Worm (Caenorhabditis elegans): Measurements from ENCODE around the gene R13A1.5.

R13A1.5 gene

DNA sequence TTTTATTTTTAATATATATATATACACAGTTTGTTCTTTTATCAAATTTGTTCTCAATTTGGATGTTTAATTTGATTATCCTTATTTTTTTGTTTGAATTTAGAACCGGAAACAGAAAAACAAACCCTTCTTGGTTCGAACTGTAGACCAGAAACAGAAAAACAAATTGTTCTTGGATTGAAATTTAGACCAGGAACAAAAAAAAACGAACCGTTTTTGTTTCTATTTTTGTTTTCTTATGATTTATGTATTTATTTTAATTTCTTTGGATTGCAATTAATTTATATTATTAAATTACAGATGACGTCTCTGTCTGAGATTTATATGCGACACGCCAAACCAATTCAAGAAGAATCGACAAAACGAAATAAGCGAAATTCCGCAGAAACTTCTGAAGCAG is 16.3 kb downstream of the R13A1.5 start, which contains the start of gene C42D4.19:
Gene C42D4.19, plus strand, starts transcription at position 301 of the 400 bp plus-strand sequence.
- TF ChIP-seq ztf-29 (GFP tag; IDR thresholded peaks at IDR 0.05) (no peak), cog-1 (tag; optimal IDR thresholded peaks at IDR 0.05) (no peak), med-1 (GFP tag; optimal IDR thresholded peaks at IDR 0.05; ENCODE audit: insufficient read depth) (no peak)

DNA sequence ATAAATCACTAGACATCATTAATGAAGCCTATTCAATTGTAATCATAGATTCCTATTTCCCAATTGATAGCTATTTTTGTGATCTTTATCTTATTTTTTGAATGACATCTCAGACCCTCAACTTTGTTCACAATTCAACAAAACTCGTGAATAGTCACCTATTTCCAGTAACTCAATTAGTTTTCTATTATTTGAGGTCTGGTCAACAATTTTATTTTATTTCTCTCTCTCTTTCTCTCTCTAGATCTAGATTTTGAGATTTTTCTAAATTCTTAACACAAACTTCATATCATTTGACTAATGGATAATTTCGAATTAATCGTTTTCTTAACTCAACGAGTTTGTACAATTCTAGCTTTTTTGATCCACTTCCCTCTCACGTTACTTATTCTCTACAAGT is 18.2 kb downstream of the R13A1.5 start, which contains the start of gene str-1:
Gene str-1, plus strand, starts transcription at position 301 of the 400 bp plus-strand sequence.
- no peak for TF ChIP-seq med-1 (GFP tag; optimal IDR thresholded peaks at IDR 0.05; ENCODE audit: insufficient read depth)
- no peak for TF ChIP-seq klf-2 (GFP tag; conservative IDR thresholded peaks at IDR 0.05)
- TF ChIP-seq tab-1 (GFP tag; IDR thresholded peaks at IDR 0.05) = no peak
- TF ChIP-seq flt-1 (GFP tag; IDR thresholded peaks at IDR 0.05) = no peak
- TF ChIP-seq ztf-29 (GFP tag; IDR thresholded peaks at IDR 0.05) = no peak
- no peak for TF ChIP-seq ref-1 (GFP tag; conservative IDR thresholded peaks at IDR 0.05)
- no peak for TF ChIP-seq ztf-23 (GFP tag; IDR thresholded peaks at IDR 0.05)
- TF ChIP-seq T22C8.4 (GFP tag; IDR thresholded peaks at IDR 0.05) = no peak
- TF ChIP-seq cog-1 (tag; optimal IDR thresholded peaks at IDR 0.05) = no peak

DNA sequence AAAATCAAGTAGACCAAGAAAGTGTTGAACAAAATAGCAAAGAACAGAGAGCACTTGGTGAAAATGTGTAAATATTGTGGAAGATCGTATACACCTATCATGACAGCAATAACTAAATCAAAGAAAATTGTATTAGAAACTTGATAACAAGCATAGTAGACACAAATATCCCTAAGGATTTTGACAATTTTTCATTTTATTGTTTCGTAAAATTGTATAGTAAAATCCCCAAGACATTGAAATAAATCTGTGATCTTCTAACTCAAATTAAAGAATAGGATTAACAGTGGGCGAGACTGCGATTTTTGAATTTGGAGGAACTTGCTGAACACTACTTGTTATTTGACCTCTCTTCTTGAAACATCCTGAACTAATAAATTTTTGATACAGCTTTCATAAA is 20.4 kb downstream of the R13A1.5 start, which contains the start of gene str-220:
Gene str-220, minus strand, starts transcription at position 101 of the 400 bp plus-strand sequence.
- TF ChIP-seq ztf-23 (GFP tag; IDR thresholded peaks at IDR 0.05) (no peak), med-1 (GFP tag; optimal IDR thresholded peaks at IDR 0.05; ENCODE audit: insufficient read depth) (no peak), ztf-29 (GFP tag; IDR thresholded peaks at IDR 0.05) (no peak), klf-2 (GFP tag; conservative IDR thresholded peaks at IDR 0.05) (no peak), tab-1 (GFP tag; IDR thresholded peaks at IDR 0.05) (no peak), cog-1 (tag; optimal IDR thresholded peaks at IDR 0.05) (no peak), flt-1 (GFP tag; IDR thresholded peaks at IDR 0.05) (no peak), T22C8.4 (GFP tag; IDR thresholded peaks at IDR 0.05) (no peak), ref-1 (GFP tag; conservative IDR thresholded peaks at IDR 0.05) (no peak)

DNA sequence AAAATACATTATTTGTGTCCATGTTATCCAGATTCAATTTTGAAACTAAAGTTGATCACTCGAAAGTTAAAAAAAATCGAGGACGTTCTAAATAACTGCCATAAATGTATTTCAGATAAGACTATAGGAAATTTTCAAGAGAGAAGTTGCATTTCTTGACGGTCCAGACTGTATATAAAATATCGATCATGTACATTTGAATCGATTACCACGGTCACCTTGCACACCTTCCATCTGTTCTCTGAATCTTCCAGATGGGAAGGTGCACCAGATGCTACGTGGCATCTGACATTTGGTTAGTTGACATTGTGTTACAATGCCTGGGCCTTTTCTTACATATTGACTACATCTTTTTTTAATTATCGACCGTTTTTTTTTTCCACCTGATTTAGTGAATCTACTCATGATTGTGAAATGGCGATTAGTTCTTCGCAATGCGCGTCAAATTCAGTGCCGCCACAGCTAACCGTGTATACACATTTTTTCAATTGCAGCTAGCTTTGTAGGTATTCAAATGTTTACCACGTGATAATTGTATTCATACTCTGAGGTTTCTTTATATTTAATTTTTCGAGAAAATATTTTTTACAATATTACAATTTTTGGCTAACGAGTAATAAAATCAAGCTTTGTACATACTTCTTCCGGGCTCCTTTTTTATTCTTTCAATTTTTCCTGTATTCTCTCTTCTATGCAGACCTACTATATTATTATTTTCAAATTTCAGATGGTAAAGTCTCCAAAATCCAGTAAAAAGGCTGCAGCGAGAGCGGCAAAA is 23.5 kb downstream of the R13A1.5 start, which contains the start of gene skr-16:
Gene skr-16, plus strand, starts transcription at position 728 of the 778 bp plus-strand sequence.
- TF ChIP-seq klf-2 (GFP tag; conservative IDR thresholded peaks at IDR 0.05) = no peak
- TF ChIP-seq med-1 (GFP tag; optimal IDR thresholded peaks at IDR 0.05; ENCODE audit: insufficient read depth) = no peak
- TF ChIP-seq ztf-29 (GFP tag; IDR thresholded peaks at IDR 0.05) = no peak
- TF ChIP-seq cog-1 (tag; optimal IDR thresholded peaks at IDR 0.05) = no peak
- no peak for TF ChIP-seq tab-1 (GFP tag; IDR thresholded peaks at IDR 0.05)
- TF ChIP-seq flt-1 (GFP tag; IDR thresholded peaks at IDR 0.05) = no peak

DNA sequence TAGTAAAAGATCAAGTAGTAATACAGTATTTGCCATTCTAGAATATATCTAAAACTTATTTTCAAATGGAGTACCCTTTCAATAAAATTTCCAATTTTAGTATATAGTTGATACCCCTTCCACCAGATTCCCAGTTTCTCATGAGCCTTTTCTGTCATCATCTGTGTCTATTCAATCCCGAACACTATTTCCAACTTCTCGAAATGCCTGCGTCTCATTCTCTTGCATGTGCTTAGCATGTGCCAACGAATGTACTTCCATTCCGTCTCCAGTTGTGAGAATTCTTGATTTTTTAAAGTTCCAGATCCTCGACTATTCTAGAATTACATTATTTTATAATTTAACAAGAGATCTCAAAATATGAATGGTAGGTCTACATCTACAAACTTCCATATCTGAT is 25.1 kb downstream of the R13A1.5 start, which contains the start of gene C42D4.18:
Gene C42D4.18, plus strand, starts transcription at position 231 of the 400 bp plus-strand sequence.
- TF ChIP-seq cog-1 (tag; optimal IDR thresholded peaks at IDR 0.05) (no peak), med-1 (GFP tag; optimal IDR thresholded peaks at IDR 0.05; ENCODE audit: insufficient read depth) (no peak), ref-1 (GFP tag; conservative IDR thresholded peaks at IDR 0.05) (no peak), ztf-29 (GFP tag; IDR thresholded peaks at IDR 0.05) (no peak), T22C8.4 (GFP tag; IDR thresholded peaks at IDR 0.05) (no peak), flt-1 (GFP tag; IDR thresholded peaks at IDR 0.05) (no peak), ztf-23 (GFP tag; IDR thresholded peaks at IDR 0.05) (no peak), klf-2 (GFP tag; conservative IDR thresholded peaks at IDR 0.05) (no peak), tab-1 (GFP tag; IDR thresholded peaks at IDR 0.05) (no peak)

DNA sequence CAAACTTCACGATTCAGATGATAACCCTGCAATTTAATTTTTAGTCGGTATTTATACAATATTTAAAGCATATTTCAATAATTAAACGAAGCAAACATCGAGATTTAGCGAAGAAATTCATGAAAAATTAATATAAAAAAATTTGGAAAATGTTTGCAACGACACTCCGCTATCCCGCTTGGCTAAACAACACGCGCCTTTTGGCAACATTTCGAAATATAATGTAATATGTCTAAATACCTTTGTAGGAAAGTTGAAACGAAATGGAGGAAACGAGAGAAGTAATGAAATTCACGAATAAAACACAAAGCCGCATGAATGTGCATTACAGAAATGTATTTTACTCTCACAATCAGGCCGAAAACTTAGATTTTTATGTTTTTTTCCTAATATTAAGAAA is 25.9 kb downstream of the R13A1.5 start, which contains the start of gene rpc-1:
Gene rpc-1, minus strand, starts transcription at position 26 of the 400 bp plus-strand sequence.
- TF ChIP-seq klf-2 (GFP tag; conservative IDR thresholded peaks at IDR 0.05) (no peak), T22C8.4 (GFP tag; IDR thresholded peaks at IDR 0.05) (no peak)

DNA sequence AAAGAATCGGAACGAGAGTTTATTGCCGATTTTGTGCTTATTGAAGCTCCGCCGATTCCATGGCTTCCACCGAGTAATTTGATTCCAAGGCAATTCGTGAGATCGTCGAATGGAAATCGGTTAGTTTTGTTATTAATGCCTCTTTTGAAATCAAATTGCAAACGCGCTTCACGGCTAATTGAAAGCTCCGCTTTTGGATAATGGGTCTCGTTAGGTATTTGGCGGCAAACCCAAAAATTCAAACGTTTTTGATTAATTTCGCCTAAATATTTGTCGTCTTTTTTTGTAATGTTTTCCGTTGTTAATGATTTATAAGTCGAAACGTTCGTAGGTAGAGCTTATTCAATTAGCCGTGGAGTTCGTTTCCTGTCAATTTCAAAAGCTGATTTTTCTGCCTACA is 32.1 kb downstream of the R13A1.5 start:
- TF ChIP-seq flt-1 (GFP tag; IDR thresholded peaks at IDR 0.05) (no peak), klf-2 (GFP tag; conservative IDR thresholded peaks at IDR 0.05) (no peak), T22C8.4 (GFP tag; IDR thresholded peaks at IDR 0.05) (no peak), ref-1 (GFP tag; conservative IDR thresholded peaks at IDR 0.05) (no peak), med-1 (GFP tag; optimal IDR thresholded peaks at IDR 0.05; ENCODE audit: insufficient read depth) (no peak), cog-1 (tag; optimal IDR thresholded peaks at IDR 0.05) (no peak), ztf-23 (GFP tag; IDR thresholded peaks at IDR 0.05) (no peak), tab-1 (GFP tag; IDR thresholded peaks at IDR 0.05) (no peak), ztf-29 (GFP tag; IDR thresholded peaks at IDR 0.05) (no peak)

DNA sequence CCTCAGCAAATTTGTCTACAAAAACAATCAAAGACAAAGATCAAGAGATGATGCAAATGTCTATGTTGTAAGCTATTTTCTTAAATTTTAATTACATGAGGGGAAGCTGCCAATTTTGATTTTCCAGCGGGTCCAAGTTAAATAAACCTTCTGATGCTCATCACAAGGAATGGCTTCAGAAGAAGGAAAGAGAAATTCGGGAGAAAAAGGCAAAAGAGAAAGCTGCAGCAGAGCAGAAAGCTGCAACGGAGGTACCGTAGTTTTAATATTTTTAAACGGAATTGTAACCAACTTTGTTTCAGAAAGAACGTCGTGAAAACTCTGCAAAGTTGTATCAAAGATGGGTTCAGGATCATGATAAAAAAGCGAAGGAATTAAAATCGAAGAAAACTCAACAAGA is 33.5 kb downstream of the R13A1.5 start:
- TF ChIP-seq tab-1 (GFP tag; IDR thresholded peaks at IDR 0.05) (no peak), T22C8.4 (GFP tag; IDR thresholded peaks at IDR 0.05) (no peak), ztf-23 (GFP tag; IDR thresholded peaks at IDR 0.05) (no peak), med-1 (GFP tag; optimal IDR thresholded peaks at IDR 0.05; ENCODE audit: insufficient read depth) (no peak), flt-1 (GFP tag; IDR thresholded peaks at IDR 0.05) (no peak), ref-1 (GFP tag; conservative IDR thresholded peaks at IDR 0.05) (no peak), ztf-29 (GFP tag; IDR thresholded peaks at IDR 0.05) (no peak)

DNA sequence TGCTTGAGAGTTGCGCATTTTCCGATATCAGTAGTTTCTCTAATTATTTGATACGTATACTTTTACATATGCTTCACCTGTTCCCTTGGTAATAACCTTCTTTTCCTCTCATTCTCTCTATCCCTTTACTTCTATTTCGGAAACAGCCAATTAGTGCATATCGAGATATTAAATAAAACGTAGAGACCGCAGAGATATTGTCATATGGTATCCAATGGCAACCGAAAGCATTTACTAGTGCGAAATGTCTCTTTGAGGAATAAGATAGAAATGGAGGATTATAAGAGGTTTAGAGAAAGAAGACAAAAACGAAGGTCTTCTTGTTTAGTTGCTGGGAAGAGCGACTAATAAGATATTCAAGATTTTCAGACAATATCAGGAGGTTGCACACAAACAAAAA is 35.3 kb downstream of the R13A1.5 start, which contains the start of gene maph-9:
Gene maph-9, plus strand, starts transcription at position 273 of the 400 bp plus-strand sequence.
- TF ChIP-seq ztf-29 (GFP tag; IDR thresholded peaks at IDR 0.05) = no peak
- no peak for TF ChIP-seq tab-1 (GFP tag; IDR thresholded peaks at IDR 0.05)
- TF ChIP-seq ref-1 (GFP tag; conservative IDR thresholded peaks at IDR 0.05) = no peak
- TF ChIP-seq T22C8.4 (GFP tag; IDR thresholded peaks at IDR 0.05) = no peak
- TF ChIP-seq med-1 (GFP tag; optimal IDR thresholded peaks at IDR 0.05; ENCODE audit: insufficient read depth) = no peak
- no peak for TF ChIP-seq ztf-23 (GFP tag; IDR thresholded peaks at IDR 0.05)
- no peak for TF ChIP-seq flt-1 (GFP tag; IDR thresholded peaks at IDR 0.05)
- TF ChIP-seq cog-1 (tag; optimal IDR thresholded peaks at IDR 0.05) = no peak
- TF ChIP-seq klf-2 (GFP tag; conservative IDR thresholded peaks at IDR 0.05) = no peak

DNA sequence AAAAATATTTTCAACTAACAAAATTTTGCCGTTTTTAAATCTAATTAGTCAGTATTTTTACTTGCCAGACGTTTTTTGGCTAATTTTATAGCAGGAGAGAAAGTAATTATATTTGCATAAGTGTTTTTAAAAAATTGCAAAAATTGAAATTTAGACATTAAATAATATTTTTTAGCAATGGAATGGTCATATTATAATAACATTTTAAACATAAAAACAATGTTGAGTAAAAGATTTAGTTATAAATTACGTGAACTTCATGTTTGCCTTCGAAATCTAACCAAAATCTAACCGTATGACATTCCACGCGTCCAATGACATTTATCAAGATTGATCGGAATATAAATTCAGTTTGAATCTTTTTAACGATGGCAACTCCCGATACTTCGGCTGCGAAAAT is 37.3 kb downstream of the R13A1.5 start, which contains the start of gene C34D4.2:
Gene C34D4.2, plus strand, starts transcription at position 301 of the 400 bp plus-strand sequence.
- TF ChIP-seq klf-2 (GFP tag; conservative IDR thresholded peaks at IDR 0.05) (no peak), T22C8.4 (GFP tag; IDR thresholded peaks at IDR 0.05) (no peak), ztf-29 (GFP tag; IDR thresholded peaks at IDR 0.05) (no peak), ztf-23 (GFP tag; IDR thresholded peaks at IDR 0.05) (no peak), tab-1 (GFP tag; IDR thresholded peaks at IDR 0.05) (no peak), med-1 (GFP tag; optimal IDR thresholded peaks at IDR 0.05; ENCODE audit: insufficient read depth) (no peak), flt-1 (GFP tag; IDR thresholded peaks at IDR 0.05) (no peak), ref-1 (GFP tag; conservative IDR thresholded peaks at IDR 0.05) (no peak), cog-1 (tag; optimal IDR thresholded peaks at IDR 0.05) (no peak)

Measured in whole organism, midembryonic.